Worm (Caenorhabditis elegans): ENCODE measurements around the gene ZK897.10.
A peak's percentile ranks its signal among the peaks of the same experiment; 100 is the strongest.

ZK897.10 gene

ce11 chrIV:12765067-12765466 is at the start of gene ZK897.10:
Gene ZK897.10 (plus strand): TSS chrIV:12765351.
- TF ChIP-seq ztf-29 (GFP tag; IDR thresholded peaks at IDR 0.05) (no peak), flt-1 (GFP tag; IDR thresholded peaks at IDR 0.05) (no peak), med-1 (GFP tag; optimal IDR thresholded peaks at IDR 0.05; ENCODE audit: insufficient read depth) (no peak), klf-2 (GFP tag; conservative IDR thresholded peaks at IDR 0.05) (no peak), tab-1 (GFP tag; IDR thresholded peaks at IDR 0.05) (no peak), cog-1 (tag; optimal IDR thresholded peaks at IDR 0.05) (no peak), ref-1 (GFP tag; conservative IDR thresholded peaks at IDR 0.05) (no peak), ztf-23 (GFP tag; IDR thresholded peaks at IDR 0.05) (no peak), T22C8.4 (GFP tag; IDR thresholded peaks at IDR 0.05) (no peak)

DNA sequence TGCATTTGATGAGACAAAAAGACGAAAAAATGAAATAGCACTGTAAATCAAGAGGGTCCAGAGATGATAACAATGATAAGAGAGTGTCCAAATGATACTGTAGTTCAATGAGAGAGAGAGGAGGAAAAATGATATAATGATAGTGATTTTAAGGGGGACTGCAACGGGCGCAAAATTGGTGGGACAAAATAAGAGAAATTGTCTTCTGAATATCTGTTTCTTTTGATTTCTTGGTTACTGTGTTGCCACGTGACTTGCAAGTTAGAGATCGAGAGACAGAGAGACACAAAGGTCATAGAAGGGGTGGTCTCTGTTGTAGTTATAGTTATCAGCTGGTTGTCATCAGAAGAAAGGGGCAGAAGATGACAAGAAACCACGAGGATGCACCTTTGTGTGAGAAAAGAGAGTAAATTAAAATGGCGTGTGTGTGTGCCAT is 49.2 kb upstream of the ZK897.10 start:
- TF ChIP-seq klf-2 (GFP tag; conservative IDR thresholded peaks at IDR 0.05) = no peak
- TF ChIP-seq ztf-29 (GFP tag; IDR thresholded peaks at IDR 0.05) = no peak
- no peak for TF ChIP-seq ref-1 (GFP tag; conservative IDR thresholded peaks at IDR 0.05)
- TF ChIP-seq tab-1 (GFP tag; IDR thresholded peaks at IDR 0.05) = no peak
- TF ChIP-seq med-1 (GFP tag; optimal IDR thresholded peaks at IDR 0.05; ENCODE audit: insufficient read depth) = no peak
- no peak for TF ChIP-seq cog-1 (tag; optimal IDR thresholded peaks at IDR 0.05)
- no peak for TF ChIP-seq ztf-23 (GFP tag; IDR thresholded peaks at IDR 0.05)

DNA sequence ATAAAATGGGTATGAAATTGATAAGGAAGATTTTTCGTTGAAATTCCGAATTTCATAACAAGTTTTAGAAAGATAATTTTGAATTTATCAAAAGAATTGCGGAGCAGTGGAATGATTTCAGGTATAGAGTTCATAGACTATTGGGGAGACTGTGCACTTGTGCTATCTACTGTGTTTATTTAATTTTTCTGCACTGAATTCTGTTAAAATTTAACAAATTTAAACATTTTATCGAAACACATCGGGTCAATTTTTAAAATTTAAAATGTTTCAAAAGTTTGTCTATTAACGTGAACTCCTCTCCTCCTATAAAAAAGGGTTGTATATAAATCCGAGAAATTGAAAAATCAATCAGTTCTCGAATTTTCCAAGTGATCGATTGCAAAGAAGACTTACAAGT is 47.6 kb upstream of the ZK897.10 start, which contains the start of gene C27D8.1:
Gene C27D8.1, plus strand, starts transcription at position 301 of the 400 bp plus-strand sequence.
- TF ChIP-seq cog-1 (tag; optimal IDR thresholded peaks at IDR 0.05) = no peak
- TF ChIP-seq tab-1 (GFP tag; IDR thresholded peaks at IDR 0.05) = no peak
- no peak for TF ChIP-seq T22C8.4 (GFP tag; IDR thresholded peaks at IDR 0.05)
- TF ChIP-seq ztf-23 (GFP tag; IDR thresholded peaks at IDR 0.05) = no peak
- TF ChIP-seq med-1 (GFP tag; optimal IDR thresholded peaks at IDR 0.05; ENCODE audit: insufficient read depth) = no peak
- no peak for TF ChIP-seq klf-2 (GFP tag; conservative IDR thresholded peaks at IDR 0.05)
- no peak for TF ChIP-seq ref-1 (GFP tag; conservative IDR thresholded peaks at IDR 0.05)
- no peak for TF ChIP-seq ztf-29 (GFP tag; IDR thresholded peaks at IDR 0.05)
- no peak for TF ChIP-seq flt-1 (GFP tag; IDR thresholded peaks at IDR 0.05)

DNA sequence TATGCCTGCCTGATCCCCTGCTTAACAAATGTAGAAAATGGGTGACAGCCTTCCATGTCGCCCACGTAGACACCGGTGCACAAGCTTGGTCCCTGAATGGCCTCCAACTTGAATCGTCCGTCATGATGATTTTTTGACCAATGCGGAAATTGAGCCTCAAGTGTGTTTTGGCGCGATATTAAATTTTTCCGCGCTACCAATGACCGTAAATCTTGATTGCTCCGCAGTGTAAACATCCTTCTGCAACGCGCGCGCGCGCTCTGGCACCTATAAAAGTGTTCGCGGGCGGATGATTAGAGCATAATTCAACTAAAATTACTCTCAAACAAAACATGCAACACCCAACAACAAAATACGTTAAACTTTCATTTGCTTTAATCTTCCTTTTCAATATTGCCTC is 45.5 kb upstream of the ZK897.10 start, which contains the start of gene idpp-7:
Gene idpp-7, plus strand, starts transcription at position 301 of the 400 bp plus-strand sequence.
- no peak for TF ChIP-seq klf-2 (GFP tag; conservative IDR thresholded peaks at IDR 0.05)
- TF ChIP-seq med-1 (GFP tag; optimal IDR thresholded peaks at IDR 0.05; ENCODE audit: insufficient read depth) = no peak
- no peak for TF ChIP-seq flt-1 (GFP tag; IDR thresholded peaks at IDR 0.05)
- TF ChIP-seq ztf-23 (GFP tag; IDR thresholded peaks at IDR 0.05) = no peak
- no peak for TF ChIP-seq T22C8.4 (GFP tag; IDR thresholded peaks at IDR 0.05)
- TF ChIP-seq cog-1 (tag; optimal IDR thresholded peaks at IDR 0.05) = no peak
- TF ChIP-seq ztf-29 (GFP tag; IDR thresholded peaks at IDR 0.05) = no peak
- no peak for TF ChIP-seq tab-1 (GFP tag; IDR thresholded peaks at IDR 0.05)
- TF ChIP-seq ref-1 (GFP tag; conservative IDR thresholded peaks at IDR 0.05) = no peak

DNA sequence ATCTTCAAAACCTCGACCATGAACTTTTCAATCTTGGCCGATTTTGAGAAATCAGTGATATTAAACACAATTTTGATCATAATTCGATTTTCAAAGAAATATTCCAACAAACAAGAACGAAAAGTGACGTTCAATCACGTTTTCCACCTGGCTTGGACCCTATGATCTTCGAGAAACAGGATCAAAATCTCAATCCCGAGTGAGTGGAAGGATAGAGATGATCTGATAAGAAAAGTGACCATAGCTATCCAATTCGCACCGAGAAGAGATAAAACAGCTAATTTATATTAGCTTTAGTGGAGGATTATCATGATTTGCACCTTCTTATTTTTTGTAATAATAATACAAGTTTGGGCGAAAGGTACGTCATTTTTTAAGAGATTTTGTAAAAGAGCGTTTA is 44.0 kb upstream of the ZK897.10 start, which contains the start of gene T23F6.2:
Gene T23F6.2, plus strand, starts transcription at position 251 of the 400 bp plus-strand sequence.
- TF ChIP-seq flt-1 (GFP tag; IDR thresholded peaks at IDR 0.05) = no peak
- no peak for TF ChIP-seq cog-1 (tag; optimal IDR thresholded peaks at IDR 0.05)
- TF ChIP-seq med-1 (GFP tag; optimal IDR thresholded peaks at IDR 0.05; ENCODE audit: insufficient read depth) = no peak
- no peak for TF ChIP-seq ztf-29 (GFP tag; IDR thresholded peaks at IDR 0.05)
- no peak for TF ChIP-seq tab-1 (GFP tag; IDR thresholded peaks at IDR 0.05)
- TF ChIP-seq T22C8.4 (GFP tag; IDR thresholded peaks at IDR 0.05) = no peak
- TF ChIP-seq ref-1 (GFP tag; conservative IDR thresholded peaks at IDR 0.05) = no peak
- no peak for TF ChIP-seq klf-2 (GFP tag; conservative IDR thresholded peaks at IDR 0.05)
- no peak for TF ChIP-seq ztf-23 (GFP tag; IDR thresholded peaks at IDR 0.05)

ce11 chrIV:12724641-12725040 is 40.5 kb upstream of the ZK897.10 start, which contains the start of the genes T23F6.3 and rbd-1:
Gene T23F6.3 (minus strand): TSS chrIV:12724760.
Gene rbd-1 (plus strand): TSS chrIV:12724986.
- 0 out of 2 replicates have a peak, but pooled peaks have one; percentile 10 for TF ChIP-seq klf-2 (GFP tag; conservative IDR thresholded peaks at IDR 0.05)
- peak; percentile 65; the same call in 1 of the 2 replicates for TF ChIP-seq ztf-23 (GFP tag; IDR thresholded peaks at IDR 0.05)
- no peak for TF ChIP-seq ref-1 (GFP tag; conservative IDR thresholded peaks at IDR 0.05)
- TF ChIP-seq T22C8.4 (GFP tag; IDR thresholded peaks at IDR 0.05) = no peak
- TF ChIP-seq tab-1 (GFP tag; IDR thresholded peaks at IDR 0.05) = no peak
- TF ChIP-seq flt-1 (GFP tag; IDR thresholded peaks at IDR 0.05) = no peak
- TF ChIP-seq cog-1 (tag; optimal IDR thresholded peaks at IDR 0.05) = peak; percentile 38
- no peak for TF ChIP-seq med-1 (GFP tag; optimal IDR thresholded peaks at IDR 0.05; ENCODE audit: insufficient read depth)
- no peak for TF ChIP-seq ztf-29 (GFP tag; IDR thresholded peaks at IDR 0.05)

ce11 chrIV:12725228-12725627 is 39.9 kb upstream of the ZK897.10 start:
- TF ChIP-seq med-1 (GFP tag; optimal IDR thresholded peaks at IDR 0.05; ENCODE audit: insufficient read depth) = no peak
- TF ChIP-seq flt-1 (GFP tag; IDR thresholded peaks at IDR 0.05) = no peak
- no peak for TF ChIP-seq klf-2 (GFP tag; conservative IDR thresholded peaks at IDR 0.05)
- TF ChIP-seq ref-1 (GFP tag; conservative IDR thresholded peaks at IDR 0.05) = no peak
- TF ChIP-seq ztf-29 (GFP tag; IDR thresholded peaks at IDR 0.05) = no peak
- no peak for TF ChIP-seq T22C8.4 (GFP tag; IDR thresholded peaks at IDR 0.05)
- TF ChIP-seq cog-1 (tag; optimal IDR thresholded peaks at IDR 0.05) = no peak
- no peak for TF ChIP-seq tab-1 (GFP tag; IDR thresholded peaks at IDR 0.05)
- TF ChIP-seq ztf-23 (GFP tag; IDR thresholded peaks at IDR 0.05) = no peak

DNA sequence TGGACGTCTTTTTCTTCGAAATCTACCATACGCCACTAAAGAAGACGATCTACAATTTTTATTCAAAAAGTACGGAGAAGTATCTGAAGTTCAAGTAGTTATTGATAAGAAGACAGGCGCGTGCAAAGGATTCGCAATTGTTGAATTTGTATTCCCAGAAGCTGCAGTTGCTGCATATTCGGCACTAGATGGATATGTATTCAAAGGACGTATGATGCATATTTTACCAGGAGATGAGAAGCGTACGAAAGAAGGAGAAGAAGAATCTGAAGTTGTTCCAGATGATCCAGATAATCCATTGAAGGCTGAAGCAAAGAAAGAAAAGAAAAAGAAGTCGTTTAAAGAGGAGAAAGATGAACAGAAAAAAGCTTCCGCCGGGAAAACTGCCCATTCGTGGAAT is 39.2 kb upstream of the ZK897.10 start:
- TF ChIP-seq ztf-29 (GFP tag; IDR thresholded peaks at IDR 0.05) (no peak), T22C8.4 (GFP tag; IDR thresholded peaks at IDR 0.05) (no peak), tab-1 (GFP tag; IDR thresholded peaks at IDR 0.05) (no peak), cog-1 (tag; optimal IDR thresholded peaks at IDR 0.05) (no peak), klf-2 (GFP tag; conservative IDR thresholded peaks at IDR 0.05) (no peak), flt-1 (GFP tag; IDR thresholded peaks at IDR 0.05) (no peak), med-1 (GFP tag; optimal IDR thresholded peaks at IDR 0.05; ENCODE audit: insufficient read depth) (no peak), ref-1 (GFP tag; conservative IDR thresholded peaks at IDR 0.05) (no peak), ztf-23 (GFP tag; IDR thresholded peaks at IDR 0.05) (no peak)

DNA sequence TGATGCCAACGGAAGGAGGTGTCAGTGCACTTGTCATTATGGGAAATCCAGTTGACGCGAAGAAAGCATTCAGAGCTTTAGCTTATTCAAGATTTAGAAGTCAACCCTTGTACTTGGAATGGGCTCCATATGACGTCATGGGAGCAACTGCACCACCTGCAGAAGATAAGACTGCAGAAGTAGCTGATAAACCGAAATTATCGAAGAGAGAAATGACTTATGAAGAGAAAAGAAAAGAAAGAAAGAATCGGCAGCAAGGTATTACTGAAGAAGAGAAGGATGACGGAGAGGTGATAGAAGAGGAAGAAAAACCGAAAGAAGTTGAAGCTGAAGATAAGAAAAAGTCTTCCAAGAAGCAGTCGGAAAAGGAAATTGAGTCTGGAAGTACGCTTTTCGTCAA is 37.0 kb upstream of the ZK897.10 start:
- TF ChIP-seq T22C8.4 (GFP tag; IDR thresholded peaks at IDR 0.05) = no peak
- TF ChIP-seq flt-1 (GFP tag; IDR thresholded peaks at IDR 0.05) = no peak
- no peak for TF ChIP-seq ref-1 (GFP tag; conservative IDR thresholded peaks at IDR 0.05)
- TF ChIP-seq ztf-29 (GFP tag; IDR thresholded peaks at IDR 0.05) = no peak
- no peak for TF ChIP-seq klf-2 (GFP tag; conservative IDR thresholded peaks at IDR 0.05)
- no peak for TF ChIP-seq cog-1 (tag; optimal IDR thresholded peaks at IDR 0.05)
- no peak for TF ChIP-seq tab-1 (GFP tag; IDR thresholded peaks at IDR 0.05)
